Fruit fly (Drosophila melanogaster) whole organism, wandering third instar larva: Measurements from ENCODE around the gene Or65a.

Experiments used
- CG32264 ChIP-seq: fragments of 200-800 bp; sonication (Bioruptor generic); optimal IDR thresholded peaks from 2 replicates; lab custom pipeline; 2016; ENCODE audit warnings: missing biosample characterization, missing genetic modification characterization
- Dif ChIP-seq: fragments of 200-275, 200-300 bp; sonication (Bioruptor generic); optimal IDR thresholded peaks from 2 replicates; lab custom pipeline; 2018; ENCODE audit warnings: missing biosample characterization, missing genetic modification characterization; ENCODE audit not compliant: partially characterized antibody
- Hr83 ChIP-seq: fragments of 200-300 bp; sonication (Bioruptor generic); optimal IDR thresholded peaks from 2 replicates; lab custom pipeline; 2016; ENCODE audit warnings: missing biosample characterization, mild to moderate bottlenecking, missing genetic modification characterization, moderate library complexity; ENCODE audit not compliant: poor library complexity, severe bottlenecking
- brk ChIP-seq: fragments of 200-800 bp; sonication (Bioruptor generic); optimal IDR thresholded peaks from 2 replicates; lab custom pipeline; 2016; ENCODE audit warnings: missing biosample characterization, mild to moderate bottlenecking, missing genetic modification characterization
- ey ChIP-seq: fragments of 200-800 bp; sonication (Bioruptor generic); optimal IDR thresholded peaks from 2 replicates; lab custom pipeline; 2016; ENCODE audit warnings: missing biosample characterization, missing genetic modification characterization
- fru ChIP-seq: fragments of 200-800 bp; sonication (Bioruptor generic); optimal IDR thresholded peaks from 3 replicates; lab custom pipeline; 2016; ENCODE audit warnings: missing biosample characterization, mild to moderate bottlenecking, missing genetic modification characterization
- h ChIP-seq: fragments of 200-800 bp; sonication (Bioruptor generic); optimal IDR thresholded peaks from 3 replicates; lab custom pipeline; 2016; ENCODE audit warnings: missing biosample characterization, mild to moderate bottlenecking, missing genetic modification characterization
- lola ChIP-seq: fragments of >200 bp; optimal IDR thresholded peaks from 2 replicates; lab custom pipeline; 2017; ENCODE audit warnings: missing biosample characterization, missing genetic modification characterization
- pan ChIP-seq: fragments of >200 bp; optimal IDR thresholded peaks from 2 replicates; lab custom pipeline; 2017
- psq ChIP-seq: fragments of 200-800 bp; sonication (Bioruptor generic); optimal IDR thresholded peaks from 3 replicates; lab custom pipeline; 2017; ENCODE audit warnings: missing biosample characterization, mild to moderate bottlenecking, missing genetic modification characterization, moderate library complexity
- sage ChIP-seq: fragments of 200-800 bp; sonication (Bioruptor generic); optimal IDR thresholded peaks from 2 replicates; lab custom pipeline; 2016; ENCODE audit warnings: missing biosample characterization, mild to moderate bottlenecking, missing genetic modification characterization
- sv ChIP-seq: fragments of 200-800 bp; sonication (Bioruptor generic); optimal IDR thresholded peaks from 3 replicates; lab custom pipeline; 2016; ENCODE audit warnings: missing biosample characterization, missing genetic modification characterization
- usp ChIP-seq: fragments of >200 bp; optimal IDR thresholded peaks from 2 replicates; lab custom pipeline; 2017; ENCODE audit warnings: missing biosample characterization, missing genetic modification characterization

- TF ChIP-seq sage (GFP tag; lab: Kevin White, UChicago) = no peak
- TF ChIP-seq h = no peak
- TF ChIP-seq psq (GFP tag; lab: Kevin White, UChicago) = no peak
- TF ChIP-seq fru = peak; percentile 56
- TF ChIP-seq ey (GFP tag; lab: Kevin White, UChicago) = no peak
- no peak for TF ChIP-seq Hr83 (GFP tag; lab: Kevin White, UChicago)
- TF ChIP-seq lola (GFP tag; lab: Kevin White, UChicago) = no peak
- TF ChIP-seq Dif = no peak
- TF ChIP-seq brk (GFP tag; lab: Kevin White, UChicago) = no peak
- TF ChIP-seq CG32264 (GFP tag; lab: Kevin White, UChicago) = peak; percentile 12
- TF ChIP-seq sv (GFP tag; lab: Kevin White, UChicago) = no peak
- TF ChIP-seq usp (GFP tag; lab: Kevin White, UChicago) = no peak
- no peak for TF ChIP-seq pan
These were observed 51.0 kb downstream of the Or65a start for dm6 chr3L:6371406-6371805.
